Worm (Caenorhabditis elegans): ENCODE measurements around the gene grl-6.

Gene grl-6

DNA sequence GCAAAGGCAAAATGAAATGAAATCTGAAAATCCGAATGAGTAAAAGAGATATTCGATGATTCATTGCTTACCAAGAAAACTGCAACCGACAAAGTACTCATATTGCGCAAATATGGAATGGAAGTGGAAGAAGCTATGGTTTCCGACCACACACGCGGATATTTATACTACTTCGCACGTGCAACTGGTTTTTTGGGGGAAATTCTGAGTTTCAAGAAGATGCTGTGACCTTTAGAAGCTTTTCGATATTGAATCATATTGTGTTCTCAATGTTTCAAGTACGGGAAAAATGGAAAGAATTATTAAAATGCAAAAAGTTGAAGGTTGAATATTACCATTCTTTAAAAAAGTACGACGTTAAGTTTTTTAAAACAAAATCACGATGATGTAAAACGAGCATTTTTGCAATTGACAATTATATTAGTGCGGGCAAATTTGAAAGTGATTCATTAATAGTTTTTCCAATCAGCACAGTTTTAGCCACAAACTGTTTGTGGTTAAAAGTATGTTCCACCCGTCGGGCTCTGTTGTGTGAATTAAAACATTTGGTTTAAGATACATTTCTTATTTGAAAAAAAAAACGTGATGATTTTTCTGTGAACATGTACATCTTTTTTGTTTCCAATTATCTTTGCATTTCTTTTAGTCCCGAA, at the start of gene grl-6, which contains the start of gene K10C2.6:
Gene grl-6 (minus strand): TSS at position 101 of the 653 bp plus-strand sequence.
Gene K10C2.6 (plus strand): TSS at position 603 of the 653 bp plus-strand sequence.
- TF ChIP-seq W03F9.2 (tag; optimal IDR thresholded peaks at IDR 0.05): no peak
- no peak for TF ChIP-seq him-1 (tag; optimal IDR thresholded peaks at IDR 0.05)
- no peak for TF ChIP-seq dao-5 (tag; optimal IDR thresholded peaks at IDR 0.05)

ce11 chrX:6499736-6500135, 49.0 kb upstream of the grl-6 start, which contains the start of gene actl-1:
Gene actl-1 (minus strand): TSS chrX:6499836.
- TF ChIP-seq dao-5 (tag; optimal IDR thresholded peaks at IDR 0.05): no peak
- no peak for TF ChIP-seq W03F9.2 (tag; optimal IDR thresholded peaks at IDR 0.05)
- TF ChIP-seq him-1 (tag; optimal IDR thresholded peaks at IDR 0.05): no peak

DNA sequence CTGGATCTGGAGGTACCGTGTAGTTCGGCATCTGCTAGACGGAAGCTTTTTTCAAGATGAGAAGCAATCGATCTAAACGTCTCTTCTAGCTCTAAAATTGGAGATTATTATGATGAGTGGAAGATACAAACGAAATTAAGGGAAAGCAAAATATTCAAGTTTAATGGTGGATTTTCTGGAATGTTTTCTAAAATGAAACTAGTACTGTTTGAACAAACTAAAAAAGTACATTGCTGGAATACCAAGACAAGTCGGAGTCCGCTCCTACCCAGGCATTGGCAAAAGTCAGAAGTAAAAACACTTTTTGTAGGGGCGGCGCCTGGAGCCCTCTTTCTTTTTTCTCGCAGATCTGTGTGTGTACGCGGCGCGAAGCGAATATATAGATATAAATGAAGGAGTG, 34.0 kb upstream of the grl-6 start, which contains the start of gene gar-1:
Gene gar-1 (minus strand): TSS at position 101 of the 400 bp plus-strand sequence.
- TF ChIP-seq dao-5 (tag; optimal IDR thresholded peaks at IDR 0.05) (no peak), him-1 (tag; optimal IDR thresholded peaks at IDR 0.05) (no peak), W03F9.2 (tag; optimal IDR thresholded peaks at IDR 0.05) (no peak)

DNA sequence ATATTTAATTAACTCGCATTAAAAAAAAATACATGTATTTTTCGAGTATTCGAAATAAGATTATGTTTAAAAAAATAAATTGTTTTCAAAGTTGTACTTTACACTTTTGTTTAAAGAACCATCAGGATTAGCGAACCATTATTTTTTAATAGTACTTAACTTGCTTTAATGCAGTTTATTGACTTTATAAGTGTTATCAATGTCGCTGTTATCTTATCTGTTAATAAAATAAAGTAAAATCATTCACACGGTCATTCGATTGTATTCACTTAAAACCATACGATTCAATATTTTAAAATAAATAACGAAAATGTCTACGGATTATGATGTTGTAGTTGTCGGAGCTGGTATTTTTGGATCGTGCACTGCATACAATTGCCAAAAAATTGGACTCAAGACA, 25.8 kb upstream of the grl-6 start, which contains the start of gene C15B12.1:
Gene C15B12.1 (plus strand): TSS at position 271 of the 400 bp plus-strand sequence.
- TF ChIP-seq W03F9.2 (tag; optimal IDR thresholded peaks at IDR 0.05): no peak
- no peak for TF ChIP-seq him-1 (tag; optimal IDR thresholded peaks at IDR 0.05)
- TF ChIP-seq dao-5 (tag; optimal IDR thresholded peaks at IDR 0.05): no peak

DNA sequence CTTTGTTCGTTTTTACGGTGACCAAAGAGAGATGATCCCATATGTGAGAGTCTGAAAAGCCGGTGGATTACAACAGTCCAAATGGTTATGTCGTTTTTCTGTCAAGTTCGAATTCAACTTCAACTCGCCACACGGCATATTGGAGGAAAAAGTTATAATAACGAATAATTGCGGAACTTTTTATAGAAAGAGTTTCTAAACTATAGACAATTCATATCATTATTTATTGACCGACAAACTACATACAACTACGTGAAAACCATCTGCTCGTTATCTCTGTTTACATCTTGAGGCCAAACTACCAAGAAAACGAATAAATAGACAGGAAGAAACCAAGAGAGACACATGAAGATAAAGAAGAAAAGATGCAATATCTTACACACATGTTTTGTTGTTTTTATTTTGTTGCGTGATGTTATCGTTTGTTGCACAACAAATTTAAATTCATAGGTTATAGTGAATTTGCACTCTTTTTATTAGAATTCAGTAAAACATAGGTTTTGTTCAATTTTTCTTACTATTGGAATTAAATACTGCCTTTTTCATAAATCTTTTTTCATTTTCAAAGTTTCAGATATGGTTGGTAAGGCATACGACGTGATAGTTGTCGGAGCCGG, 23.1 kb upstream of the grl-6 start, which contains the start of the genes C15B12.4 and C15B12.8:
Gene C15B12.4 (minus strand): TSS at position 51 of the 617 bp plus-strand sequence.
Gene C15B12.8 (plus strand): TSS at position 567 of the 617 bp plus-strand sequence.
- TF ChIP-seq him-1 (tag; optimal IDR thresholded peaks at IDR 0.05) (no peak), W03F9.2 (tag; optimal IDR thresholded peaks at IDR 0.05) (no peak), dao-5 (tag; optimal IDR thresholded peaks at IDR 0.05) (no peak)

DNA sequence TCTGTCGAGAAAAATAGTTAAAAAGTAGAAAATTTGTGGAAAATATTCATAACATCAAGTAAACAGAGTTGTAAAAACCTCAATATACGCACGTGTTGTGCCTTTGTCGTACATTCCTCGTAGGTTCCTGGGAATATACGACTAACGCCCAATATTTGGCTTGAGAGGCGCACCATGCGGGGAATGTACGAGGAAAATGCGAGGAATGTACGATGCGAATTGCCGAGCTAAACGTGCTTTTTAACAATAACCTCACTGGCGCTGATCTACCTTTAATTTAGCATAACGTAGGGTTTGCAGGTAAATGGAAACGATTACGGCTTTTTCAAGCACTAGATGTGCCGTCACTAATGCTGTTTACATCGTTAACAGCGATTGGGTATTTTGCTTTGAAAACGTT, 17.8 kb upstream of the grl-6 start, which contains the start of gene C15B12.9:
Gene C15B12.9 (plus strand): TSS at position 301 of the 400 bp plus-strand sequence.
- no peak for TF ChIP-seq W03F9.2 (tag; optimal IDR thresholded peaks at IDR 0.05)
- TF ChIP-seq dao-5 (tag; optimal IDR thresholded peaks at IDR 0.05): no peak
- TF ChIP-seq him-1 (tag; optimal IDR thresholded peaks at IDR 0.05): no peak

DNA sequence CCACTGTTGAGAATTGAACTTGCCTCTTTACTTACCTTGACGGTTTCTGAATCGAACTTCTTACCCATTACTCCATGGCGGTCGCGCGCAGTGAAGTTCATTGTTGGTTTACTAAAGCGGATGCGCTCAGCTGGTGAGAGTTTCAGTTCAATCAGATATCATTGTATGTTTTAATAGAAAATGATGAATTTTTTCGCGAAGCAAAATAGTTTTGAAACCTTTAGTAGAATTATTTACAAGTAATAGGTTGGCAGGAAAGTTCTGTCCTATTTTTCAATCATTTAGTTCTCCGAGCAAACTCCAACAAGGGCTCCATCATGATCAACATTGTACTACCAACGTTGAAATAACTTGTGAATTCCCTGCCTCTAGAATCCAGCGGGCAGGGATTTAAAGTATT, 16.7 kb upstream of the grl-6 start, which contains the start of gene C15B12.3:
Gene C15B12.3 (minus strand): TSS at position 101 of the 400 bp plus-strand sequence.
- no peak for TF ChIP-seq dao-5 (tag; optimal IDR thresholded peaks at IDR 0.05)
- no peak for TF ChIP-seq W03F9.2 (tag; optimal IDR thresholded peaks at IDR 0.05)
- TF ChIP-seq him-1 (tag; optimal IDR thresholded peaks at IDR 0.05): no peak

DNA sequence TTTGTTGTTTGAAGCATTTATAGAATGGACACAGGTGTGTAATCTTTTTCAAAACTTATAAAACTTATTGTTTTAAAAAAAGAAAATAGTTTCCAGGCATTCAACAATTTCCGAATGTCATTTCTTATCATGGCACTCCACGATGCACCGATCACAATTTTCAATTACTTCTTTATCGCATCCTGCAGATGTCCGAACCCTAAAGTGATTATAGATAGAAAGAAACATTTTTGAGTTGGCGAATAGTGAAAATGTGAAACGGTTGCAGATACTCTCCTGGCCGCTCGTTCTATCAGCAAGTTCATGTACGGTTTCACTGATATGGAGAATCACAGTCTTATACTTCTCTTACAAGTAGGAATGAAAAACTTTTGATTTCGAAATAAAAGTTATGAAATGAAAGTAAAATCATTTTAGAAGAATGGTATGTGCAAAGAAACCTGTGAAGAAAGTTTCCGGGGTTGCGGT, 12.3 kb upstream of the grl-6 start, which contains the start of gene C15B12.2:
Gene C15B12.2 (plus strand): TSS at position 418 of the 468 bp plus-strand sequence.
- TF ChIP-seq him-1 (tag; optimal IDR thresholded peaks at IDR 0.05): no peak

- TF ChIP-seq W03F9.2 (tag; optimal IDR thresholded peaks at IDR 0.05) (no peak), dao-5 (tag; optimal IDR thresholded peaks at IDR 0.05) (no peak), him-1 (tag; optimal IDR thresholded peaks at IDR 0.05) (no peak)
Measured at ce11 chrX:6462479-6462878, 11.7 kb upstream of the grl-6 start.

DNA sequence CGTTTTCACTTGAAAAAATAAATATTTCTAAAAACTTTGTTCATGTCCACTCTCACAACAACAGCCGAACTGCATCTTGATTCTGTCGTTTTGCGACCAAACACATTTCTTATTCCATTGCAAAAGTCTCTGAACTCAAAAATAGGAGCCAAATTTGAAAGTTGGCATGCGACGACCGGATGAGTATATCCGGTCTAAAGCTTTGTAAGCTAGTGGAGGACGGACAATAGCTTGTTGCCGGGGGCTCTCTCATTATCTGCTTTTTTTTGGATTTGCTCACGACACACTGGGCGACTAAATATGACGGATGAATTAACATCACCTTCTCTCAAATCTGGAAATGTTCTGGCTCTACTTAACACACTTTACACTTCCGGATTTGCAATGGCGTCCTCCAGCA, 11.0 kb upstream of the grl-6 start, which contains the start of gene K04E7.1:
Gene K04E7.1 (plus strand): TSS at position 301 of the 400 bp plus-strand sequence.
- TF ChIP-seq dao-5 (tag; optimal IDR thresholded peaks at IDR 0.05): no peak
- TF ChIP-seq him-1 (tag; optimal IDR thresholded peaks at IDR 0.05): no peak
- no peak for TF ChIP-seq W03F9.2 (tag; optimal IDR thresholded peaks at IDR 0.05)

DNA sequence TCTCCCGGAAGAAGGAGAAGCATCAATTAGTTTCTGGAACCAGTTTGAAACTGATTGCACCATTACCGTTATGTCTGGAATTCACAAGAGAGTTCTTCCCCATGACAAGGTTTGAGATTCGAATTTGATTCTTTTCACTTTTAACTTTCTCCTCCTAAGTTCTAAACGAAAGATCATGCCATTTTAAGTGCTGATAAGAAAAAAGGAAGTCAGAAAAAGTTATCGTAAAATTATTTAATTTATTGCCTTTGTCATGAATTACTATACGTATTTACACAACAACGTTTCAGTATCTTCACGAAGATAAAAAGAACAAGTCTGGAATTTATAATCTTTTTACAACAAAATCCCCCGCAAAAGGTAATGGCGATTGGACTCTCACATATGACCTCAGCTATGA, 9.4 kb upstream of the grl-6 start:
- TF ChIP-seq W03F9.2 (tag; optimal IDR thresholded peaks at IDR 0.05) (no peak), dao-5 (tag; optimal IDR thresholded peaks at IDR 0.05) (no peak), him-1 (tag; optimal IDR thresholded peaks at IDR 0.05) (no peak)

- TF ChIP-seq dao-5 (tag; optimal IDR thresholded peaks at IDR 0.05) (no peak), W03F9.2 (tag; optimal IDR thresholded peaks at IDR 0.05) (no peak), him-1 (tag; optimal IDR thresholded peaks at IDR 0.05) (no peak)
Measured at ce11 chrX:6458467-6458866, 7.7 kb upstream of the grl-6 start.

- TF ChIP-seq W03F9.2 (tag; optimal IDR thresholded peaks at IDR 0.05) (no peak), him-1 (tag; optimal IDR thresholded peaks at IDR 0.05) (no peak), dao-5 (tag; optimal IDR thresholded peaks at IDR 0.05) (no peak)
Measured at ce11 chrX:6458001-6458400, 7.3 kb upstream of the grl-6 start.

DNA sequence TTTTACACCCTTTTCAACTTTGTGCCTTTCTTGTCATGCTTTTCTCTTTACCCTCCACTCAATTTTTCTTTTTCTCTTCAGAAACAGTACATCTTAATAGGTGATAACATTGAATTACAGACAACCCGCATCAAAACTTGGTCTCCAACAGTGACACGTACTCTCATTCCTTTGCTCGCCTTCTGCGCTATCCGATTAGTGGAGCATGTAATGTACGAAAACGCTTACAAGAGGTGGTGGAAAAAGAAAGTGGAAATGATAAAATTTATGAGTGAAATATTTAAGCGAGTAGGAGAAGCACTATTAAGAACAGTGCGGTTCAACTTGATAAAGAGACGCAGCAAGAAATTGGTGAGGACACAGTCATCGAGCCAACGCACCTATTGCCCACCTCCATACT, 5.8 kb upstream of the grl-6 start, which contains the start of gene pept-1:
Gene pept-1 (plus strand): TSS at position 306 of the 400 bp plus-strand sequence.
- TF ChIP-seq W03F9.2 (tag; optimal IDR thresholded peaks at IDR 0.05) (no peak), dao-5 (tag; optimal IDR thresholded peaks at IDR 0.05) (no peak), him-1 (tag; optimal IDR thresholded peaks at IDR 0.05) (no peak)

All from whole organism, L4/young adult.